Worm (Caenorhabditis elegans) whole organism, midembryonic: Measurements from ENCODE around the gene mccc-1.

Experiments
- T22C8.4 ChIP-seq: fragments of 200-800 bp; sonication (Bioruptor generic); IDR thresholded peaks from 2 replicates; pipeline ENCODE4 v1.3.6; 2022; ENCODE audit warnings: missing genetic modification characterization, missing compliant biosample characterization
- cog-1 ChIP-seq: sonication (generic microtip); optimal IDR thresholded peaks from 2 replicates; lab custom pipeline; 2016; ENCODE audit warnings: missing genetic modification characterization, missing compliant biosample characterization
- flt-1 ChIP-seq: fragments of 200-800 bp; sonication (Bioruptor generic); IDR thresholded peaks from 2 replicates; pipeline ENCODE4 v1.3.6; 2022; ENCODE audit warnings: missing genetic modification characterization, missing compliant biosample characterization
- klf-2 ChIP-seq: fragments of 200-800 bp; sonication (Bioruptor generic); conservative IDR thresholded peaks from 2 replicates; pipeline ENCODE4 v1.3.6; 2022; ENCODE audit warnings: missing genetic modification reagents, missing genetic modification characterization, missing compliant biosample characterization
- med-1 ChIP-seq: sonication (generic microtip); optimal IDR thresholded peaks from 2 replicates; lab custom pipeline; 2017; ENCODE audit warnings: missing genetic modification characterization, mild to moderate bottlenecking, missing compliant biosample characterization, antibody characterized with exemption, missing genetic modification reagents; ENCODE audit not compliant: insufficient read depth
- ref-1 ChIP-seq: fragments of 200-800 bp; sonication (Bioruptor generic); conservative IDR thresholded peaks from 2 replicates; pipeline ENCODE4 v1.3.6; 2022; ENCODE audit warnings: missing genetic modification reagents, missing genetic modification characterization, missing compliant biosample characterization
- tab-1 ChIP-seq: fragments of 200-800 bp; sonication (Bioruptor generic); IDR thresholded peaks from 2 replicates; pipeline ENCODE4 v1.3.6; 2022; ENCODE audit warnings: missing genetic modification characterization, missing compliant biosample characterization
- ztf-23 ChIP-seq: fragments of 200-800 bp; sonication (Bioruptor generic); IDR thresholded peaks from 2 replicates; pipeline ENCODE4 v1.3.6; 2022; ENCODE audit warnings: missing genetic modification reagents, missing genetic modification characterization, missing compliant biosample characterization
- ztf-29 ChIP-seq: fragments of 200-800 bp; sonication (Bioruptor generic); IDR thresholded peaks from 2 replicates; pipeline ENCODE4 v1.3.6; 2022; ENCODE audit warnings: missing genetic modification reagents, missing genetic modification characterization, missing compliant biosample characterization

ce11 chrIV:9920426-9920825, 36.1 kb downstream of the mccc-1 start:
- TF ChIP-seq cog-1 (tag; lab: Kevin White, UChicago) (no peak), tab-1 (GFP tag; lab: Robert Waterston, UW) (no peak), med-1 (GFP tag; lab: Kevin White, UChicago) (no peak), ztf-23 (GFP tag; lab: Robert Waterston, UW) (no peak), ztf-29 (no peak), klf-2 (GFP tag; lab: Robert Waterston, UW) (no peak), ref-1 (GFP tag; lab: Robert Waterston, UW) (no peak), flt-1 (GFP tag; lab: Robert Waterston, UW) (no peak), T22C8.4 (GFP tag; lab: Robert Waterston, UW) (no peak)
